Worm (Caenorhabditis elegans) whole organism, L4/young adult: ENCODE data around the gene dkc-1.

Experiments used
- W03F9.2 ChIP-seq: fragments of 150-350 bp; optimal IDR thresholded peaks from 2 replicates; lab custom pipeline; 2014; ENCODE audit warnings: missing biosample characterization, missing genetic modification characterization
- dao-5 ChIP-seq: sonication (generic microtip); optimal IDR thresholded peaks from 2 replicates; lab custom pipeline; 2016; ENCODE audit warnings: missing genotype, missing genetic modification characterization, moderate library complexity, missing compliant biosample characterization
- him-1 ChIP-seq: sonication (generic microtip); optimal IDR thresholded peaks from 2 replicates; lab custom pipeline; 2016; ENCODE audit warnings: missing genotype, missing genetic modification reagents, missing genetic modification characterization, missing compliant biosample characterization

DNA sequence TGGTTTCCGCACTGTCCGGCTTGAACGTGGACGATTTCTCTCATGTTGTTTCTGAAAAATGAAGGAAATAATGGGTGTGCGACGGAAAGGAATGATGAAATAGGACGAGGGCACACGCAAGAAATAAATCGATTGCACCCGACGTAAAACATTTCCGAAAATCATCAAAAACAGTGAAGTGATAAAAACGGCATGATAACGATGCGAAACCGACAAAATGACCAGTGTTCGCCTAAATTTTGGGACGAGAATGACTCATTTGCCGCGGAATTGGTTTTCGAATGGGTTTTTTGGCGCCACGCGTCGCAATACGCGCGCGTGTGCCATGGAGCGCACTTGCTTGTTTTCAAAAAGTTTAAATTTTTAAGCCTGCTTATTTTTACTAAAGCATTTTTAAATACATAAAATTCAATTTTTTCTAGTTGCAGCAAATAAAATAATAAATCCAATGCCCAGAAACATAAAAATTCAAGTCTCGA is 5.8 kb upstream of the dkc-1 start, which contains the start of the genes tbb-1 and rib-2:
- no peak for TF ChIP-seq him-1
- TF ChIP-seq W03F9.2, result peak; percentile 91
- no peak for TF ChIP-seq dao-5 (tag; lab: Kevin White, UChicago)
